Fruit fly (Drosophila melanogaster) whole organism, embryonic: Measurements from ENCODE around the gene Atac2.

Experiments used
- Asciz ChIP-seq: fragments of 200-800 bp; sonication (Bioruptor generic); optimal IDR thresholded peaks from 2 replicates; lab custom pipeline; 2017; ENCODE audit warnings: missing biosample characterization, mild to moderate bottlenecking, missing genetic modification characterization, missing genetic modification reagents
- CG10654 ChIP-seq: fragments of 200-800 bp; sonication (Bioruptor generic); optimal IDR thresholded peaks from 2 replicates; lab custom pipeline; 2016; ENCODE audit warnings: missing biosample characterization, missing genetic modification characterization
- CG11093 ChIP-seq: fragments of 200-800 bp; sonication (Bioruptor generic); IDR thresholded peaks from 3 replicates; pipeline ENCODE4 v1.3.6; 2022; ENCODE audit warnings: missing biosample characterization, missing genetic modification characterization
- CG11398 ChIP-seq: fragments of 200-800 bp; sonication (Bioruptor generic); optimal IDR thresholded peaks from 2 replicates; lab custom pipeline; 2016; ENCODE audit warnings: missing biosample characterization, missing genetic modification characterization
- CG11696 ChIP-seq: fragments of 200-800 bp; sonication (Bioruptor generic); IDR thresholded peaks from 2 replicates; pipeline ENCODE4 v1.3.6; 2022; ENCODE audit warnings: missing biosample characterization, missing genetic modification characterization
- CG13424 ChIP-seq: fragments of 200-800 bp; sonication (Bioruptor generic); optimal IDR thresholded peaks from 2 replicates; lab custom pipeline; 2019; ENCODE audit warnings: missing biosample characterization, mild to moderate bottlenecking, missing genetic modification characterization, moderate library complexity
- CG14965 ChIP-seq: fragments of 200-800 bp; sonication (Bioruptor generic); optimal IDR thresholded peaks from 2 replicates; lab custom pipeline; 2016; ENCODE audit warnings: missing biosample characterization, missing genetic modification characterization, borderline replicate concordance
- CG15011 ChIP-seq: fragments of 200-800 bp; sonication (Bioruptor generic); optimal IDR thresholded peaks from 3 replicates; lab custom pipeline; 2018; ENCODE audit warnings: missing biosample characterization, mild to moderate bottlenecking, missing genetic modification characterization
- CG17186 ChIP-seq: fragments of 200-800 bp; sonication (Bioruptor generic); optimal IDR thresholded peaks from 3 replicates; lab custom pipeline; 2017; ENCODE audit warnings: missing biosample characterization, missing genetic modification reagents, missing genetic modification characterization
- CG18262 ChIP-seq: fragments of 200-800 bp; optimal IDR thresholded peaks from 3 replicates; lab custom pipeline; 2019; ENCODE audit warnings: missing biosample characterization, mild to moderate bottlenecking, missing genetic modification characterization, moderate library complexity
- CG2116 ChIP-seq: fragments of 200-800 bp; sonication (Bioruptor generic); optimal IDR thresholded peaks from 3 replicates; lab custom pipeline; 2018; ENCODE audit warnings: missing biosample characterization, mild to moderate bottlenecking, missing genetic modification characterization
- CG30020 ChIP-seq: fragments of 200-800 bp; optimal IDR thresholded peaks from 2 replicates; lab custom pipeline; 2019; ENCODE audit warnings: missing biosample characterization, mild to moderate bottlenecking, missing genetic modification characterization, moderate library complexity
- CG3065 ChIP-seq: fragments of 200-800 bp; sonication (Bioruptor generic); optimal IDR thresholded peaks from 2 replicates; lab custom pipeline; 2016; ENCODE audit warnings: missing biosample characterization, missing genetic modification characterization
- CG32772 ChIP-seq: fragments of 200-800 bp; sonication (Bioruptor generic); IDR thresholded peaks from 2 replicates; pipeline ENCODE4 v1.3.6; 2022; ENCODE audit warnings: missing biosample characterization, missing genetic modification characterization
- CG33213 ChIP-seq: fragments of 200-800 bp; sonication (Bioruptor generic); optimal IDR thresholded peaks from 3 replicates; lab custom pipeline; 2016; ENCODE audit warnings: missing biosample characterization, missing genetic modification characterization
- CG34376 ChIP-seq: fragments of 200-800 bp; sonication (Bioruptor generic); optimal IDR thresholded peaks from 2 replicates; lab custom pipeline; 2018; ENCODE audit warnings: missing biosample characterization, mild to moderate bottlenecking, missing genetic modification characterization
- CG4328 ChIP-seq: fragments of 200-800 bp; sonication (Bioruptor generic); optimal IDR thresholded peaks from 3 replicates; lab custom pipeline; 2017; ENCODE audit warnings: missing biosample characterization, missing genetic modification reagents, missing genetic modification characterization
- CG6272 ChIP-seq: fragments of 200-800 bp; sonication (Bioruptor generic); IDR thresholded peaks from 2 replicates; pipeline ENCODE4 v1.3.6; 2022; ENCODE audit warnings: missing biosample characterization, missing genetic modification characterization
- CG6765 ChIP-seq: fragments of 200-800 bp; sonication (Bioruptor generic); optimal IDR thresholded peaks from 3 replicates; lab custom pipeline; 2017; ENCODE audit warnings: missing biosample characterization, mild to moderate bottlenecking, missing genetic modification characterization
- CG7357 ChIP-seq: fragments of 200-800 bp; sonication (Bioruptor generic); IDR thresholded peaks from 3 replicates; pipeline ENCODE4 v1.3.6; 2022; ENCODE audit warnings: missing biosample characterization, missing genetic modification characterization
- CG7987 ChIP-seq: fragments of 200-800 bp; sonication (Bioruptor generic); optimal IDR thresholded peaks from 2 replicates; lab custom pipeline; 2018; ENCODE audit warnings: missing biosample characterization, mild to moderate bottlenecking, missing genetic modification characterization, moderate library complexity
- CG8924 ChIP-seq: fragments of 200-800 bp; optimal IDR thresholded peaks from 3 replicates; lab custom pipeline; 2019; ENCODE audit warnings: missing biosample characterization, mild to moderate bottlenecking, missing genetic modification characterization, moderate library complexity
- CG9932 ChIP-seq: fragments of 200-800 bp; sonication (Bioruptor generic); IDR thresholded peaks from 2 replicates; pipeline ENCODE4 v1.3.6; 2022; ENCODE audit warnings: missing biosample characterization, missing genetic modification characterization
- CoRest ChIP-seq: fragments of 200-800 bp; sonication (Bioruptor generic); optimal IDR thresholded peaks from 3 replicates; lab custom pipeline; 2018; ENCODE audit warnings: missing biosample characterization, mild to moderate bottlenecking, missing genetic modification characterization, moderate library complexity
- Dip2 ChIP-seq: fragments of 200-800 bp; sonication (Bioruptor generic); IDR thresholded peaks from 2 replicates; pipeline ENCODE4 v1.3.6; 2022; ENCODE audit warnings: missing biosample characterization, missing genetic modification characterization
- Dref ChIP-seq: fragments of 200-800 bp; sonication (Bioruptor generic); IDR thresholded peaks from 2 replicates; pipeline ENCODE4 v1.3.6; 2022; ENCODE audit warnings: missing biosample characterization, missing genetic modification characterization
- E2f1 ChIP-seq: fragments of 200-800 bp; sonication (Bioruptor generic); IDR thresholded peaks from 2 replicates; pipeline ENCODE4 v1.3.6; 2022; ENCODE audit warnings: missing biosample characterization, missing genetic modification characterization
- ERR ChIP-seq: fragments of 200-800 bp; sonication (Bioruptor generic); optimal IDR thresholded peaks from 2 replicates; lab custom pipeline; 2016; ENCODE audit warnings: missing biosample characterization, missing genetic modification characterization
- Nf-YC ChIP-seq: fragments of 200-800 bp; optimal IDR thresholded peaks from 3 replicates; lab custom pipeline; 2019; ENCODE audit warnings: missing biosample characterization, mild to moderate bottlenecking, missing genetic modification characterization, moderate library complexity
- PHDP ChIP-seq: fragments of 200-800 bp; sonication (Bioruptor generic); optimal IDR thresholded peaks from 3 replicates; lab custom pipeline; 2018; ENCODE audit warnings: missing biosample characterization, mild to moderate bottlenecking, missing genetic modification characterization, moderate library complexity
- Scr ChIP-seq: fragments of 200-800 bp; sonication (Bioruptor generic); IDR thresholded peaks from 2 replicates; pipeline ENCODE4 v1.3.6; 2022; ENCODE audit warnings: missing biosample characterization, missing genetic modification characterization; ENCODE audit not compliant: partially characterized antibody
- Sox100B ChIP-seq: fragments of 200-800 bp; sonication (Bioruptor generic); optimal IDR thresholded peaks from 3 replicates; lab custom pipeline; 2018; ENCODE audit warnings: missing biosample characterization, mild to moderate bottlenecking, missing genetic modification characterization
- Xbp1 ChIP-seq: fragments of 200-800 bp; sonication (Bioruptor generic); optimal IDR thresholded peaks from 3 replicates; lab custom pipeline; 2016; ENCODE audit warnings: missing biosample characterization, mild to moderate bottlenecking, missing genetic modification characterization
- bcd ChIP-seq: fragments of 200-800 bp; sonication (Bioruptor generic); optimal IDR thresholded peaks from 2 replicates; lab custom pipeline; 2017; ENCODE audit warnings: missing biosample characterization, mild to moderate bottlenecking, missing genetic modification characterization
- chm ChIP-seq: fragments of 200-800 bp; sonication (Bioruptor generic); IDR thresholded peaks from 2 replicates; pipeline ENCODE4 v1.3.6; 2022; ENCODE audit warnings: missing biosample characterization, missing genetic modification characterization
- ci ChIP-seq: fragments of 200-800 bp; sonication (Bioruptor generic); IDR thresholded peaks from 3 replicates; pipeline ENCODE4 v1.3.6; 2022; ENCODE audit warnings: missing biosample characterization, missing genetic modification characterization
- dm ChIP-seq: fragments of 200-800 bp; sonication (Bioruptor generic); optimal IDR thresholded peaks from 3 replicates; lab custom pipeline; 2016; ENCODE audit warnings: missing biosample characterization, missing genetic modification characterization
- esg ChIP-seq: fragments of 200-800 bp; sonication (Bioruptor generic); conservative IDR thresholded peaks from 2 replicates; pipeline ENCODE4 v1.3.6; 2022; ENCODE audit warnings: missing biosample characterization, missing genetic modification characterization
- exex ChIP-seq: fragments of 200-800 bp; sonication (Bioruptor generic); optimal IDR thresholded peaks from 4 replicates; lab custom pipeline; 2018; ENCODE audit warnings: missing biosample characterization, mild to moderate bottlenecking, missing genetic modification characterization, moderate library complexity
- fd96Cb ChIP-seq: fragments of 200-800 bp; sonication (Bioruptor generic); optimal IDR thresholded peaks from 2 replicates; lab custom pipeline; 2018; ENCODE audit warnings: missing biosample characterization, mild to moderate bottlenecking, missing genetic modification characterization, moderate library complexity
- gem ChIP-seq: fragments of 200-800 bp; sonication (Bioruptor generic); optimal IDR thresholded peaks from 2 replicates; lab custom pipeline; 2019; ENCODE audit warnings: missing biosample characterization, mild to moderate bottlenecking, missing genetic modification characterization, moderate library complexity
- her ChIP-seq: fragments of 200-800 bp; sonication (Bioruptor generic); optimal IDR thresholded peaks from 2 replicates; lab custom pipeline; 2016; ENCODE audit warnings: missing biosample characterization, missing genetic modification characterization
- lov ChIP-seq, 2 experiments: fragments of 200-800 bp in 1 of 2; fragments of >200 bp in 1 of 2; sonication (Bioruptor generic) in 1 of 2; IDR thresholded peaks in 1 of 2; optimal IDR thresholded peaks in 1 of 2; 2 replicates in 1 of 2; 3 replicates in 1 of 2; pipeline versions ENCODE4 v1.3.6 to Lab custom; 2017 to 2022; ENCODE audit warnings: missing biosample characterization in 1 of 2, missing genetic modification characterization in 1 of 2
- prd ChIP-seq, 3 experiments: fragments of >200 bp in 2 of 3; fragments of 200-800 bp in 1 of 3; sonication (Bioruptor generic) in 1 of 3; optimal IDR thresholded peaks in 2 of 3; IDR thresholded peaks in 1 of 3; 2 replicates in 2 of 3; 3 replicates in 1 of 3; pipeline versions ENCODE4 v1.3.6 to Lab custom; 2017 to 2022; ENCODE audit warnings: missing biosample characterization in 1 of 3, missing genetic modification characterization in 1 of 3
- repo ChIP-seq: fragments of 200-800 bp; sonication (Bioruptor generic); optimal IDR thresholded peaks from 2 replicates; lab custom pipeline; 2016; ENCODE audit warnings: missing biosample characterization, missing genetic modification characterization
- sima ChIP-seq: fragments of 200-800 bp; sonication (Bioruptor generic); optimal IDR thresholded peaks from 2 replicates; lab custom pipeline; 2016; ENCODE audit warnings: missing biosample characterization, missing genetic modification characterization
- ssp ChIP-seq: fragments of 200-800 bp; sonication (Bioruptor generic); IDR thresholded peaks from 2 replicates; pipeline ENCODE4 v1.3.6; 2022; ENCODE audit warnings: missing biosample characterization, missing genetic modification characterization
- tap ChIP-seq: fragments of 200-800 bp; optimal IDR thresholded peaks from 3 replicates; lab custom pipeline; 2019; ENCODE audit warnings: missing biosample characterization, mild to moderate bottlenecking, missing genetic modification characterization, moderate library complexity
- unpg ChIP-seq: fragments of 200-800 bp; sonication (Bioruptor generic); optimal IDR thresholded peaks from 3 replicates; lab custom pipeline; 2018; ENCODE audit warnings: missing biosample characterization, mild to moderate bottlenecking, missing genetic modification characterization, moderate library complexity

The Atac2 gene

dm6 chr2L:18571724-18572427 is 40.2 kb downstream of the Atac2 start (continued):
- TF ChIP-seq lov (optimal IDR thresholded peaks at IDR 0.05; lab: Kevin White, UChicago) (no peak), lov (GFP tag; IDR thresholded peaks at IDR 0.05; lab: Robert Waterston, UW) (0 out of 3 replicates have a peak, but pooled peaks have one; percentile 9), CG3065 (GFP tag; lab: Kevin White, UChicago) (no peak), sima (GFP tag; lab: Kevin White, UChicago) (no peak), ERR (no peak), fd96Cb (tag; lab: Kevin White, UChicago) (no peak), CG11398 (GFP tag; lab: Kevin White, UChicago) (no peak), CG7357 (GFP tag; lab: Robert Waterston, UW) (no peak), CG33213 (GFP tag; lab: Kevin White, UChicago) (no peak), Dref (GFP tag; lab: Robert Waterston, UW) (no peak), CG15011 (no peak), CG9932 (GFP tag; lab: Robert Waterston, UW) (peak; percentile 30; the same call in 1 of the 2 replicates), PHDP (tag; lab: Kevin White, UChicago) (peak; percentile 24), CoRest (tag; lab: Kevin White, UChicago) (no peak), CG6765 (no peak), CG2116 (no peak), CG32772 (GFP tag; lab: Robert Waterston, UW) (no peak), CG34376 (GFP tag; lab: Kevin White, UChicago) (peak; percentile 43), CG18262 (no peak), CG10654 (GFP tag; lab: Kevin White, UChicago) (no peak), Nf-YC (tag; lab: Kevin White, UChicago) (no peak), CG4328 (no peak), Asciz (GFP tag; lab: Kevin White, UChicago) (peak; percentile 4), prd (optimal IDR thresholded peaks at IDR 0.05; lab: Kevin White, UChicago) (no peak), prd (GFP tag; IDR thresholded peaks at IDR 0.05; lab: Robert Waterston, UW) (no peak), CG14965 (GFP tag; lab: Kevin White, UChicago) (no peak), CG30020 (no peak), repo (GFP tag; lab: Kevin White, UChicago) (peak; percentile 2), her (peak; percentile 45), CG7987 (GFP tag; lab: Kevin White, UChicago) (peak; percentile 51), exex (no peak), CG11093 (GFP tag; lab: Robert Waterston, UW) (peak; percentile 16; the same call in 1 of the 3 replicates), bcd (GFP tag; lab: Kevin White, UChicago) (peak; percentile 19), chm (peak; percentile 84), ssp (GFP tag; lab: Robert Waterston, UW) (no peak), CG13424 (tag; lab: Kevin White, UChicago) (no peak), Dip2 (GFP tag; lab: Robert Waterston, UW) (no peak), tap (tag; lab: Kevin White, UChicago) (no peak), CG11696 (no peak), esg (GFP tag; lab: Robert Waterston, UW) (no peak), E2f1 (no peak), Xbp1 (GFP tag; lab: Kevin White, UChicago) (no peak), CG17186 (GFP tag; lab: Kevin White, UChicago) (no peak), ci (GFP tag; lab: Robert Waterston, UW) (peak; percentile 57; the same call in 1 of the 3 replicates), Sox100B (GFP tag; lab: Kevin White, UChicago) (no peak), CG6272 (no peak), Scr (GFP tag; lab: Robert Waterston, UW) (0 out of 2 replicates have a peak, but pooled peaks have one; percentile 28), gem (tag; lab: Kevin White, UChicago) (no peak), dm (no peak), unpg (peak; percentile 4), CG8924 (tag; lab: Kevin White, UChicago) (no peak)
